Fruit fly (Drosophila melanogaster) whole organism, adult: ENCODE measurements around the gene Ptpa.
A peak's percentile ranks its signal among the peaks of the same experiment; 100 is the strongest.

ENCODE experiments used
- CG11617 ChIP-seq: fragments of 200-800 bp; sonication (Bioruptor generic); optimal IDR thresholded peaks from 2 replicates; lab custom pipeline; 2017; ENCODE audit warnings: mild to moderate bottlenecking, missing biosample characterization, missing genetic modification reagents, missing genetic modification characterization
- CG12768 ChIP-seq: fragments of 200-800 bp; sonication (Bioruptor generic); optimal IDR thresholded peaks from 2 replicates; lab custom pipeline; 2017; ENCODE audit warnings: missing biosample characterization, missing genetic modification characterization, mild to moderate bottlenecking, moderate library complexity, missing genetic modification reagents
- CG14711 ChIP-seq: fragments of 200-800 bp; sonication (Bioruptor generic); optimal IDR thresholded peaks from 2 replicates; lab custom pipeline; 2018; ENCODE audit warnings: missing biosample characterization, mild to moderate bottlenecking, missing genetic modification characterization, moderate library complexity
- CG1620 ChIP-seq: fragments of 200-800 bp; sonication (Bioruptor generic); optimal IDR thresholded peaks from 2 replicates; lab custom pipeline; 2016; ENCODE audit warnings: missing biosample characterization, missing genetic modification characterization
- CG33017 ChIP-seq: fragments of 200-800 bp; sonication (Bioruptor generic); optimal IDR thresholded peaks from 2 replicates; lab custom pipeline; 2018; ENCODE audit warnings: missing biosample characterization, mild to moderate bottlenecking, missing genetic modification characterization, moderate library complexity
- CG5204 ChIP-seq: fragments of 200-800 bp; sonication (Bioruptor generic); optimal IDR thresholded peaks from 2 replicates; lab custom pipeline; 2016; ENCODE audit warnings: missing biosample characterization, missing genetic modification characterization
- CG7045 ChIP-seq: fragments of 200-800 bp; sonication (Bioruptor generic); optimal IDR thresholded peaks from 2 replicates; lab custom pipeline; 2017; ENCODE audit warnings: missing biosample characterization, mild to moderate bottlenecking, missing genetic modification characterization
- CG7101 ChIP-seq: fragments of 200-800 bp; sonication (Bioruptor generic); optimal IDR thresholded peaks from 2 replicates; lab custom pipeline; 2018; ENCODE audit warnings: missing biosample characterization, mild to moderate bottlenecking, missing genetic modification characterization, moderate library complexity
- Clk ChIP-seq: fragments of 200-800 bp; sonication (Bioruptor generic); optimal IDR thresholded peaks from 2 replicates; lab custom pipeline; 2017; ENCODE audit warnings: missing biosample characterization, missing genetic modification characterization
- Crg-1 ChIP-seq: fragments of 200-800 bp; sonication (Bioruptor generic); optimal IDR thresholded peaks from 2 replicates; lab custom pipeline; 2016; ENCODE audit warnings: missing biosample characterization, missing genetic modification characterization
- Hr96 ChIP-seq: fragments of 200-800 bp; sonication (Bioruptor generic); optimal IDR thresholded peaks from 2 replicates; lab custom pipeline; 2016; ENCODE audit warnings: missing biosample characterization, missing genetic modification characterization
- Mnt ChIP-seq: fragments of 200-800 bp; sonication (Bioruptor generic); optimal IDR thresholded peaks from 2 replicates; lab custom pipeline; 2016; ENCODE audit warnings: missing biosample characterization, mild to moderate bottlenecking, missing genetic modification characterization
- bab1 ChIP-seq: fragments of 200-800 bp; sonication (Bioruptor generic); optimal IDR thresholded peaks from 3 replicates; lab custom pipeline; 2019; ENCODE audit warnings: missing biosample characterization, mild to moderate bottlenecking, missing genetic modification characterization, moderate library complexity
- cic ChIP-seq: fragments of 200-800 bp; sonication (Bioruptor generic); optimal IDR thresholded peaks from 2 replicates; lab custom pipeline; 2017; ENCODE audit warnings: missing biosample characterization, mild to moderate bottlenecking, missing genetic modification characterization, moderate library complexity
- cnc ChIP-seq, 2 experiments: fragments of >200 bp; optimal IDR thresholded peaks; 2 replicates each; lab custom pipeline; 2017
- kay ChIP-seq: fragments of 200-800 bp; sonication (Bioruptor generic); peaks from one replicate; lab custom pipeline; 2016; ENCODE audit warnings: missing biosample characterization, missing genetic modification characterization, borderline replicate concordance
- ovo ChIP-seq: fragments of 200-800 bp; sonication (Bioruptor generic); optimal IDR thresholded peaks from 2 replicates; lab custom pipeline; 2016; ENCODE audit warnings: missing biosample characterization, missing genetic modification characterization
- pad ChIP-seq: fragments of 200-800 bp; sonication (Bioruptor generic); optimal IDR thresholded peaks from 3 replicates; lab custom pipeline; 2017; ENCODE audit warnings: missing biosample characterization, missing genetic modification characterization, mild to moderate bottlenecking, moderate library complexity, missing genetic modification reagents
- tj ChIP-seq: fragments of 200-800 bp; sonication (Bioruptor generic); optimal IDR thresholded peaks from 3 replicates; lab custom pipeline; 2017; ENCODE audit warnings: missing biosample characterization, mild to moderate bottlenecking, missing genetic modification characterization, moderate library complexity
- toe ChIP-seq: fragments of 200-800 bp; sonication (Bioruptor generic); optimal IDR thresholded peaks from 2 replicates; lab custom pipeline; 2016; ENCODE audit warnings: missing biosample characterization, missing genetic modification characterization

Ptpa gene

DNA sequence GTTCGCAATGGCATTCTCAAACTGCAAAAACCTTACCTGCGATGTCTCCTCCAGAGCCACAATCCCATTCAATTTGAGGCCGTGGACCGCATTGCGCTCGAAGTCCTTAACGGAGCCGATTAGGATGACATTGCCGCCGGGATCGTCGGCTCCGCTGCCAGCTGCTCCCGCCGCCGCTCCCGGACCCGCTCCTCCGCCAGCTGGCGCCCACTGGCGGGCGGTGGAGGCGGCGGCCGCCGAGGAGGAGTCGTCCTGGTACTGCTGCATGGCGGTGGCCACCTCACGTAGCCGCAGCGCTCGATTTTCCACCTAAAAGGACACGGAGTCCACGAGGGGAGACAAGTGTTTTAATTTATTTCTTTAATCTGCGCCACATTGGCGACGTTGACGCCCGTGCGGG lies 30.9 kb downstream of the Ptpa start:
- TF ChIP-seq Crg-1 (GFP tag; lab: Kevin White, UChicago) (no peak), CG7045 (no peak), CG1620 (GFP tag; lab: Kevin White, UChicago) (no peak), CG11617 (GFP tag; lab: Kevin White, UChicago) (no peak), Mnt (GFP tag; lab: Kevin White, UChicago) (no peak), CG12768 (GFP tag; lab: Kevin White, UChicago) (no peak), cnc (optimal IDR thresholded peaks at IDR 0.05; lab: Kevin White, UChicago) (no peak)

DNA sequence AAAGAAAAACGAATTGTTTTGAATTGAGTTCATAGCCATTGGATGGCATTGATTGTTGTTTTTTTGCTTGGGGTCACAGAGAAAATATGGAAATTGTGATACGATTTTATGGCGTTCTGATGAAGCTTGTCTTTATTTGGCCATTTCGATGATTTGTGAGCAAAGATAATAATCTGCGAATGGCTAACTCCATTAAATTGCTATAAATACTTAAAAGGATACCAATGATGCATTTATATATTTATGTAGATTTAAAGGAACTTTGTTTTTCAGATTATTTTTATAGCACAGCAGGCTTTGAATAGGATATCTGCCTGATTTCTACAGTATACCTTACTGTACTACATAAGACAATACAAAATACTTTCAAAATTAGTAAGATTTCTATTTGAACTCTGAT lies 33.5 kb downstream of the Ptpa start, which contains the start of gene CG8840:
TSS of gene CG8840 (plus strand) at position 301 of the 400 bp plus-strand sequence.
- no peak for TF ChIP-seq CG1620 (GFP tag; lab: Kevin White, UChicago)
- TF ChIP-seq Clk, result no peak
- no peak for TF ChIP-seq Hr96 (GFP tag; lab: Kevin White, UChicago)
- TF ChIP-seq tj (GFP tag; lab: Kevin White, UChicago), result no peak
- no peak for TF ChIP-seq CG33017 (tag; lab: Kevin White, UChicago)
- no peak for TF ChIP-seq CG14711 (tag; lab: Kevin White, UChicago)

DNA sequence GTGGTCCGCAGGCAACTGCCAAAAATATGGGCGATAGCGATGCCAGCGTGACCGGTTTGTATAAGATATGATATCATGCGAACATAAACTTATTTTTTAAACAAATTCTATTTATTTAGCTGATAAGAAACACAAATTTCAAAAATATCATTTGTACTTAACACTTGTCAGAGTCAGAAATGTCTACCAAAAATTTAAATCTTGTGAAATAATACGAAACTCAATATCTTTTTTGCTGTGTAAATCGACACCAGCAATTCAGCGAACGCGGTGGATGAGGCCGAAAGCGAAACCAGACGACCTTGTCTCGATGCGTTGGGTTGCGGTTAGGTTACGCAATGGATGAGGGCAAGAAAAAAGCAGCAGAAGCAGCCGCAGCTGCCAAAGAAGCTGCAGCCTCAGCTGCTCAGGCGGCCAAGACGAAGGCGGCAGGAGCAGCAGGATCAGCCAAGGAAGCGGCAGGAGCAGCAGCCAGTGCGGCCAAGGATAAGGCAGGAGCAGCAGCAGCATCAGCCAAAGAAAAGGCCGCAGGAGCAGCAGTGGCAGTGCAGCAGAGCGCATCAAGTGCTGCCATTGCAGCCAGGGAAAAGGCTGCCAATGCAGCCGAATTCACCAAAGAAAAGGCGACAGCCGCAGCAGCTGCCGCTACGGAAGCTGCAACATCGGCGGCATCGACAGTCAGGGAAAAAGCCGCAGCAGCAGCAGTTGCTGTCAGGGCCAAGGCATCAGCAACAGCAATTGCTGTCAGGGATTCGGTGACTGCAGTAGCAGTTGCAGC lies 39.9 kb downstream of the Ptpa start, which contains the start of gene CG31952:
TSS of gene CG31952 (plus strand) at position 167 of the 778 bp plus-strand sequence.
- TF ChIP-seq ovo (GFP tag; lab: Kevin White, UChicago), result no peak
- no peak for TF ChIP-seq CG12768 (GFP tag; lab: Kevin White, UChicago)
- TF ChIP-seq Clk, result no peak
- no peak for TF ChIP-seq cic (GFP tag; lab: Kevin White, UChicago)
- TF ChIP-seq CG14711 (tag; lab: Kevin White, UChicago), result no peak
- TF ChIP-seq bab1 (GFP tag; lab: Kevin White, UChicago), result no peak
- no peak for TF ChIP-seq CG11617 (GFP tag; lab: Kevin White, UChicago)
- TF ChIP-seq CG7045, result no peak
- TF ChIP-seq toe (GFP tag; lab: Kevin White, UChicago), result no peak
- no peak for TF ChIP-seq pad (GFP tag; lab: Kevin White, UChicago)
- TF ChIP-seq Mnt (GFP tag; lab: Kevin White, UChicago), result no peak
- TF ChIP-seq CG33017 (tag; lab: Kevin White, UChicago), result no peak
- TF ChIP-seq tj (GFP tag; lab: Kevin White, UChicago), result no peak
- TF ChIP-seq CG5204 (GFP tag; lab: Kevin White, UChicago), result no peak
- TF ChIP-seq Crg-1 (GFP tag; lab: Kevin White, UChicago), result no peak
- no peak for TF ChIP-seq Hr96 (GFP tag; lab: Kevin White, UChicago)
- no peak for TF ChIP-seq CG1620 (GFP tag; lab: Kevin White, UChicago)

DNA sequence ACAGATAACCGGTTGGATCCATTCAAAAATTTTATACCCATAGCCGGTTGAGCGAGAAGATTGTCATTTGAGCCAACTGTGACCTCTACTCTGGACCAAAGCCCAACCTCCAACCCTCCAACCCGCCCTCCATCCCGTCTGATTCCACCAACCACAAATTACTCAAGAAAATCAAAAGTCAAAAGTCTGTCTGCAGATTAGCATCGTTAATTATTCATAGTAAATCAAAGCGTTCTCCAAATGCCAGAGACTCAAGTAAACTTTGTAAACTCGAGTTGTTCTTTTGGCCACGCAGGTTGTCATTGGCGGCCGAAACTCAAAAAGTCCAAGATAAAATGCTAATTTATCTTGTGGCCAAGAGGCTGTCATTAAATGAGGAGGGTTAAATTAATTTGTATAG lies 40.8 kb downstream of the Ptpa start:
- no peak for TF ChIP-seq CG11617 (GFP tag; lab: Kevin White, UChicago)
- TF ChIP-seq kay (GFP tag; lab: Kevin White, UChicago), result no peak
- TF ChIP-seq cic (GFP tag; lab: Kevin White, UChicago), result no peak
- TF ChIP-seq CG12768 (GFP tag; lab: Kevin White, UChicago), result no peak
- no peak for TF ChIP-seq CG33017 (tag; lab: Kevin White, UChicago)
- no peak for TF ChIP-seq pad (GFP tag; lab: Kevin White, UChicago)
- no peak for TF ChIP-seq CG7045
- no peak for TF ChIP-seq CG1620 (GFP tag; lab: Kevin White, UChicago)
- TF ChIP-seq CG14711 (tag; lab: Kevin White, UChicago), result no peak
- no peak for TF ChIP-seq bab1 (GFP tag; lab: Kevin White, UChicago)
- no peak for TF ChIP-seq Hr96 (GFP tag; lab: Kevin White, UChicago)
- no peak for TF ChIP-seq cnc (optimal IDR thresholded peaks at IDR 0.05; lab: Kevin White, UChicago)
- TF ChIP-seq ovo (GFP tag; lab: Kevin White, UChicago), result no peak
- no peak for TF ChIP-seq tj (GFP tag; lab: Kevin White, UChicago)
- TF ChIP-seq Mnt (GFP tag; lab: Kevin White, UChicago), result no peak
- no peak for TF ChIP-seq CG7101 (tag; lab: Kevin White, UChicago)
- no peak for TF ChIP-seq Clk
- TF ChIP-seq Crg-1 (GFP tag; lab: Kevin White, UChicago), result no peak
- TF ChIP-seq CG5204 (GFP tag; lab: Kevin White, UChicago), result no peak

DNA sequence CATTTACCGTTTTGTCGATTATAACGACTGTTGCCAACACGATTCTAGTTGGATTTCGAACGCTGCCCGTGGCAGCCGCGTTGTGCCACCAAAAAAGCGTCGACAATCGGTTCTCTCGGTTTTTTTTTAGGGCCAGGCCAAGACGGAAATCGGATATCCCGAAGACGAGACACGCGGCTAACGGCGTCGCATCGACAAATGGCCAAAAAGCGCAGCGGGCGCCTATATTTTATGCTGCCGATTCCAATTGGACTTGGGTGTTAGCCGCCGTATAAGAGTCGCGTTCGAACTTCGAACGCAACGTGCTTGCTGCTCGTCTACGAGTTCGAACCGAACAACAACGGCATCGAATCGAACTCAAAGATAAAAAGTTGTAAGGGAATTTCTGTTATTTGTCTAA lies 46.0 kb downstream of the Ptpa start:
- TF ChIP-seq ovo (GFP tag; lab: Kevin White, UChicago) (no peak), bab1 (GFP tag; lab: Kevin White, UChicago) (no peak), cic (GFP tag; lab: Kevin White, UChicago) (no peak), CG7045 (no peak), kay (GFP tag; lab: Kevin White, UChicago) (peak; percentile 7)

DNA sequence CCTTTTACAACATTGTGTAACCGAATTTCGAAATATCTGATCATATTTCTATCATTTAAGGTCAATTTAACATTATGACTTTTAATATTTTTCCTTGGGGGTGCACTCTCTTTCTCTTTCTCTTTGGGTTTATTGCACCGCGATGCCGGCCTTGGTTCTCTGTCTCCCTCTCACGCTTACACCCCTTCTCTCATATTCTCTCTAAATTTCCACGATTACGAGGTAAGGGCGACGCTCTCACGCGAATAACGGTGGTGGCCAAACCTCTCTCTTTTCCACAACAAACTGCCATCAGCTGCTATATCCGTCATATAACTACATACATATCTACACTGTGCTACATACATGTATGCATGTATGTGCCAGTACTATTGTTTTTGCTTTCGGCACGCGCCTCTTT lies 49.1 kb downstream of the Ptpa start:
- TF ChIP-seq Mnt (GFP tag; lab: Kevin White, UChicago), result no peak
- TF ChIP-seq kay (GFP tag; lab: Kevin White, UChicago), result no peak
- TF ChIP-seq CG7101 (tag; lab: Kevin White, UChicago), result no peak
- no peak for TF ChIP-seq CG14711 (tag; lab: Kevin White, UChicago)
